Worm (Caenorhabditis elegans) whole organism, dauer: Measurements from ENCODE around the gene ciao-2B.

Experiments used
- unc-62 ChIP-seq: sonication (generic microtip); optimal IDR thresholded peaks from 2 replicates; lab custom pipeline; 2017; ENCODE audit warnings: missing biosample characterization, missing genetic modification reagents, missing genetic modification characterization

Gene ciao-2B

DNA sequence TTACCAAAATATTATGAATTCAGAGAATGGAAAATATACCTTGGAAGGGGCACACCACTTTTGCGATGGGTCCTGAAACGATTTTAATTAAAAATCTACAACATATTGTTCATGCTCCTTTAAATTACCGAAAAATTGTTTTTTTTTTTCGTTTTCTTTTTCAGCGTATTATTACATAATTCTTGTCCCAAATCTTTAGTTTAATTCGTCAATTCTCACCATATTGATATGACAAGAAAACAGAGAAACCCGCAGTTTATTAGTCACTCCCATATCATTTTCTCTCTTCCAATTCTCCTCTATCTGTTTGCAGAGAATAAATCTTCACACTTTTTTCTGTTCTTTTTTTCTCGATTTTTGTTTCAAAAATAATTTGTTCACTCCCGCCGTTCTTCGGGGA, 44.1 kb downstream of the ciao-2B start, which contains the start of gene F11F1.1:
Gene F11F1.1, plus strand, starts transcription at position 301 of the 400 bp plus-strand sequence.
- no peak for TF ChIP-seq unc-62 (GFP tag; lab: Kevin White, UChicago)

ce11 chrIII:13393647-13394046, 45.7 kb downstream of the ciao-2B start, which contains the start of gene qdpr-1:
TSS of gene qdpr-1 (plus strand) at chrIII:13393910.
- no peak for TF ChIP-seq unc-62 (GFP tag; lab: Kevin White, UChicago)

DNA sequence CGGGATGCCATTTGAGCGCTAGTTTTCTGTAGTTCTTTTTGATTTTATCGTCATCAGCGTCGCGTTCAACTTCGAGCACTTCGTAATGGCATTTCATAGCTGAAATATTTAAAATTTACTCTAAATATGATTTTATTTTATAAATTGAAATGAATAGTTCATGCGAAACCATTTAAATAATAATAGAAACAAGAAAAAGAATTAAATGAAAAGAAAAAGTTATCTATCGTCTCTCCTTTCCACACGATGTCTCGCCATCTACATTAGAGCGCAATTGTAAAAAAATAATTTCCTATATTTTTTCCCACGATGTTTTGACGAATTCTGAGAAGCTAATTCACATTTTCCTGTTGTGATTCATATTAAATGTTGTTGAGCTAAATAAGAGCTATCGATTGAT, 46.1 kb downstream of the ciao-2B start, which contains the start of gene dnj-17:
Gene dnj-17, minus strand, starts transcription at position 101 of the 400 bp plus-strand sequence.
- no peak for TF ChIP-seq unc-62 (GFP tag; lab: Kevin White, UChicago)

ce11 chrIII:13390789-13391188, 48.6 kb downstream of the ciao-2B start:
- TF ChIP-seq unc-62 (GFP tag; lab: Kevin White, UChicago): no peak

DNA sequence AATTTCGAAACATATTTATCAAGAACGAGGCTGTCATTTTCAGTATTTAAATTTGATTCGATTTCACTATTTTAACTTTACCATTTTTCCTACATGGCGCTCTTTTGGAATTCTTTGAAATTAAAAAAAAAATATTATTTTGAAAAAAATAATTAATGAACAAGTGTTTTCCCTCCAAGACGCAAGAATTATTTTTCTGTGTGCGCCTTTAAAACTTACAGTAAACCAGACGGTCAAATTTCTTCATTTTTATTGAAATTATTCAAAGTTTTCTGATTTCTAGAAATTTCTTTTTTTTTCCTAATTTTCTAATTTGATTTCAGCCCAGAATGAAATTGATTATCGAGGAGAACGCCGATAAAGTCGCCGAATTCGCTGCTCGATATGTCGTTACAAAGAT, 50.3 kb downstream of the ciao-2B start, which contains the start of gene T03F6.3:
Gene T03F6.3, plus strand, starts transcription at position 318 of the 400 bp plus-strand sequence.
- TF ChIP-seq unc-62 (GFP tag; lab: Kevin White, UChicago): no peak

DNA sequence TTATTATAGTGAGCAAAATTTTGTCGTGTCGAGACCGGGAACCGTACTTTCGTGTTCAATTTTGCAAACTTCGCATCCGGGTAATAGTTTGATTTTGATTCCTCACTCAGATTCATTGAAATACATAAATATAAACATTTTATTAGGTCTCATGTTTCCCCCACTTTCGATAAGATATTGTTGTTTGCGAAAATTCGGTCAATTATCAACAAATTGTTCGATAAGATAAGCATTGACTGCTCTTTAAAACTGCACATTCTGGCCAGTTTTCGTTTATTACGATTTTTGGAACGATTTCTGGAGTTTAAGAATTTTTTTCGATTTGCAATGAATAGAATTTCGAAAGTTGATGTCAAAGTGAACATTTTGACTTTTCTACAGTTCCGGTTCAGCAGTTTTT, 50.7 kb downstream of the ciao-2B start:
- TF ChIP-seq unc-62 (GFP tag; lab: Kevin White, UChicago): no peak
